Fruit fly (Drosophila melanogaster): Measurements from ENCODE around the gene eEF2.
A peak's percentile ranks its signal among the peaks of the same experiment; 100 is the strongest.

eEF2 gene

dm6 chr2L:21681322-21682268 is at the start of gene eEF2 (continued):
- TF ChIP-seq bsh (GFP tag; optimal IDR thresholded peaks at IDR 0.05) (peak in 1 of 2 experiments; percentile 66), salm (tag; optimal IDR thresholded peaks at IDR 0.05) (peak; percentile 59), bcd (GFP tag; optimal IDR thresholded peaks at IDR 0.05) (peak; percentile 77), CG7357 (GFP tag; IDR thresholded peaks at IDR 0.05) (no peak), Oli (tag; optimal IDR thresholded peaks at IDR 0.05) (peak; percentile 60), br (optimal IDR thresholded peaks at IDR 0.05) (no peak), D19B (GFP tag; optimal IDR thresholded peaks at IDR 0.05) (peak; percentile 22), Aef1 (GFP tag; IDR thresholded peaks at IDR 0.05) (no peak), row (GFP tag; IDR thresholded peaks at IDR 0.05) (peak; percentile 86), Sry-δ (GFP tag; optimal IDR thresholded peaks at IDR 0.05) (peak; percentile 94), Atf-2 (GFP tag; optimal IDR thresholded peaks at IDR 0.05) (peak; percentile 55), lilli (GFP tag; optimal IDR thresholded peaks at IDR 0.05) (peak; percentile 76), CG13287 (GFP tag; IDR thresholded peaks at IDR 0.05; ENCODE audit: partially characterized antibody) (peak; percentile 93), CG3995 (GFP tag; optimal IDR thresholded peaks at IDR 0.05) (peak; percentile 91), stwl (tag; optimal IDR thresholded peaks at IDR 0.05) (peak; percentile 41), Vsx1 (GFP tag; optimal IDR thresholded peaks at IDR 0.05) (peak; percentile 82), D (optimal IDR thresholded peaks at IDR 0.05) (no peak), D (GFP tag; optimal IDR thresholded peaks at IDR 0.05) (peak; percentile 23), CG6654 (GFP tag; optimal IDR thresholded peaks at IDR 0.05) (peak; percentile 18), hth (optimal IDR thresholded peaks at IDR 0.05) (no peak), CG15269 (tag; optimal IDR thresholded peaks at IDR 0.05) (peak; percentile 71), trem (tag; optimal IDR thresholded peaks at IDR 0.05) (peak; percentile 66), CG32767 (GFP tag; IDR thresholded peaks at IDR 0.05) (no peak), Rfx (GFP tag; IDR thresholded peaks at IDR 0.05) (peak; percentile 83; the same call in 1 of the 2 replicates), CG11560 (tag; IDR thresholded peaks at IDR 0.05) (no peak), Dfd (GFP tag; optimal IDR thresholded peaks at IDR 0.05) (no peak), CG43689 (GFP tag; IDR thresholded peaks at IDR 0.05) (no peak; the same call in 1 of the 2 replicates), CG11085 (GFP tag; IDR thresholded peaks at IDR 0.05) (peak; percentile 47; the same call in 1 of the 2 replicates), CG4707 (GFP tag; optimal IDR thresholded peaks at IDR 0.05) (peak; percentile 76), sna (GFP tag; IDR thresholded peaks at IDR 0.05; ENCODE audit: partially characterized antibody) (peak; percentile 93), CG34422 (GFP tag; IDR thresholded peaks at IDR 0.05) (no peak; the same call in 1 of the 3 replicates), CG6791 (GFP tag; IDR thresholded peaks at IDR 0.05; ENCODE audit: partially characterized antibody) (peak; percentile 96), ap (GFP tag; IDR thresholded peaks at IDR 0.05) (no peak), HLH54F (GFP tag; optimal IDR thresholded peaks at IDR 0.05) (peak; percentile 57), dan (GFP tag; IDR thresholded peaks at IDR 0.05) (no peak), az2 (GFP tag; optimal IDR thresholded peaks at IDR 0.05) (peak; percentile 56), peb (GFP tag; IDR thresholded peaks at IDR 0.05) (peak; percentile 56; the same call in 1 of the 2 replicates), CG12219 (GFP tag; optimal IDR thresholded peaks at IDR 0.05) (peak; percentile 73), Rx (GFP tag; IDR thresholded peaks at IDR 0.05) (no peak; the same call in 1 of the 2 replicates), CG7745 (tag; optimal IDR thresholded peaks at IDR 0.05) (peak; percentile 19), Gug (GFP tag; IDR thresholded peaks at IDR 0.05) (peak; percentile 37; the same call in 1 of the 4 replicates), CG11504 (tag; optimal IDR thresholded peaks at IDR 0.05) (peak; percentile 59), Hr78 (GFP tag; optimal IDR thresholded peaks at IDR 0.05) (peak in 1 of 2 experiments; percentile 28), ro (GFP tag; IDR thresholded peaks at IDR 0.05) (no peak), ara (GFP tag; IDR thresholded peaks at IDR 0.05) (no peak), Dbx (GFP tag; IDR thresholded peaks at IDR 0.05) (peak; percentile 83), Dek (tag; optimal IDR thresholded peaks at IDR 0.05) (peak; percentile 66), hb (GFP tag; IDR thresholded peaks at IDR 0.05; ENCODE audit: partially characterized antibody) (peak; percentile 90), CG4360 (GFP tag; IDR thresholded peaks at IDR 0.05) (no peak)

All from whole organism, embryonic.